Fruit fly (Drosophila melanogaster): ENCODE results near the gene Top2.

Gene Top2

DNA sequence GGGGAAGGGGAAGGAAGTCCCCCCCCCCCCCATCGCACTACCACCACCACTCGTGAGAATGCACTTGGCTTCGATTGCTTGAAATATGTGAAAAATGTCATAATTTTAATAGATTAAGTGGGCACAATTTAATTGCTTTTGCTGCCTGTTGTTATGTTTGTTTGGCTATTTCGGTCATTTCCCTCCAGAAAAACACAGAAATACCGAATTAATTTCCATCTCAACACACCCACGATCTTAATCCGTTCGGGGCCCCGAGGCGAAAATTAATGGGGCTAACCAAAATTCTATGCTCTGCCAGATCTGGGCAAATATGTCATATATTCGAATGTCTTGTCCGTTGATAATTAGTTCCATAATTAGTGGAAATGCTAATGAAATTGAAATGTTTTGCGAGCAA, 30.6 kb downstream of the Top2 start (continued):
- TF ChIP-seq Hand (GFP tag; optimal IDR thresholded peaks at IDR 0.05): no peak
- no peak for TF ChIP-seq tap (tag; optimal IDR thresholded peaks at IDR 0.05)
- 0 out of 3 replicates have a peak, but pooled peaks have one; percentile 36 for TF ChIP-seq gce (GFP tag; IDR thresholded peaks at IDR 0.05)
- TF ChIP-seq CG8290 (GFP tag; optimal IDR thresholded peaks at IDR 0.05): no peak
- no peak for TF ChIP-seq CG8290 (tag; optimal IDR thresholded peaks at IDR 0.05)
- no peak for TF ChIP-seq CG4820 (GFP tag; optimal IDR thresholded peaks at IDR 0.05)
- TF ChIP-seq CG4707 (GFP tag; optimal IDR thresholded peaks at IDR 0.05): no peak
- no peak for TF ChIP-seq Ada2b (GFP tag; IDR thresholded peaks at IDR 0.05)
- no peak for TF ChIP-seq dmrt11E (tag; optimal IDR thresholded peaks at IDR 0.05)
- no peak for TF ChIP-seq CG16779 (GFP tag; IDR thresholded peaks at IDR 0.05)
- no peak for TF ChIP-seq Dp (GFP tag; optimal IDR thresholded peaks at IDR 0.05)
- no peak for TF ChIP-seq pnt (GFP tag; optimal IDR thresholded peaks at IDR 0.05)
- TF ChIP-seq Camta (GFP tag; optimal IDR thresholded peaks at IDR 0.05): no peak
- TF ChIP-seq sd (tag; optimal IDR thresholded peaks at IDR 0.05): peak; percentile 83
- peak; percentile 63; the same call in 1 of the 2 replicates for TF ChIP-seq crol (GFP tag; IDR thresholded peaks at IDR 0.05)
- TF ChIP-seq CG14667 (GFP tag; IDR thresholded peaks at IDR 0.05): no peak
- no peak for TF ChIP-seq nom (GFP tag; optimal IDR thresholded peaks at IDR 0.05)
- no peak for TF ChIP-seq fd102C (GFP tag; optimal IDR thresholded peaks at IDR 0.05)
- no peak for TF ChIP-seq CG12236 (GFP tag; optimal IDR thresholded peaks at IDR 0.05)
- TF ChIP-seq z (GFP tag; IDR thresholded peaks at IDR 0.05): no peak
- no peak for TF ChIP-seq Sox102F (GFP tag; optimal IDR thresholded peaks at IDR 0.05)
- TF ChIP-seq gcm (GFP tag; optimal IDR thresholded peaks at IDR 0.05): no peak

- peak; percentile 16 for TF ChIP-seq lab (GFP tag; optimal IDR thresholded peaks at IDR 0.05)
- peak; percentile 94 for TF ChIP-seq sd (tag; optimal IDR thresholded peaks at IDR 0.05)
- TF ChIP-seq CG2202 (tag; optimal IDR thresholded peaks at IDR 0.05): no peak
- TF ChIP-seq Deaf1 (tag; optimal IDR thresholded peaks at IDR 0.05): peak; percentile 32
- TF ChIP-seq CG17359 (tag; optimal IDR thresholded peaks at IDR 0.05): no peak
- TF ChIP-seq Poxn (GFP tag; IDR thresholded peaks at IDR 0.05): no peak
- no peak for TF ChIP-seq bowl (GFP tag; IDR thresholded peaks at IDR 0.05)
- TF ChIP-seq sug (tag; optimal IDR thresholded peaks at IDR 0.05): peak; percentile 91
- peak; percentile 3 for TF ChIP-seq CG2678 (tag; optimal IDR thresholded peaks at IDR 0.05)
- TF ChIP-seq CG34376 (GFP tag; optimal IDR thresholded peaks at IDR 0.05): peak; percentile 37
- TF ChIP-seq Nf-YB (GFP tag; optimal IDR thresholded peaks at IDR 0.05): peak; percentile 65
- TF ChIP-seq CG8290 (GFP tag; optimal IDR thresholded peaks at IDR 0.05): no peak
- no peak for TF ChIP-seq CG8290 (tag; optimal IDR thresholded peaks at IDR 0.05)
- peak in 1 of 2 experiments; percentile 18 for TF ChIP-seq Hr78 (GFP tag; optimal IDR thresholded peaks at IDR 0.05)
- peak; percentile 61 for TF ChIP-seq exex (tag; optimal IDR thresholded peaks at IDR 0.05)
- peak; percentile 40 for TF ChIP-seq ftz-f1 (GFP tag; optimal IDR thresholded peaks at IDR 0.05)
- TF ChIP-seq CG4328 (GFP tag; optimal IDR thresholded peaks at IDR 0.05): peak; percentile 28
- TF ChIP-seq Mes4 (GFP tag; optimal IDR thresholded peaks at IDR 0.05): no peak
- TF ChIP-seq GATAe (GFP tag; conservative IDR thresholded peaks at IDR 0.05): peak; percentile 62
- 0 out of 2 replicates have a peak, but pooled peaks have one; percentile 18 for TF ChIP-seq CG17328 (GFP tag; IDR thresholded peaks at IDR 0.05)
- 0 out of 2 replicates have a peak, but pooled peaks have one; percentile 11 for TF ChIP-seq CG32532 (GFP tag; IDR thresholded peaks at IDR 0.05)
- TF ChIP-seq Nf-YC (tag; optimal IDR thresholded peaks at IDR 0.05): peak; percentile 75
- no peak for TF ChIP-seq CG9932 (GFP tag; IDR thresholded peaks at IDR 0.05)
- TF ChIP-seq grn (GFP tag; optimal IDR thresholded peaks at IDR 0.05): peak; percentile 12
- peak; percentile 19; the same call in 1 of the 2 replicates for TF ChIP-seq CG14014 (GFP tag; IDR thresholded peaks at IDR 0.05)
- peak; percentile 69; the same call in 2 of the 3 replicates for TF ChIP-seq sr (GFP tag; IDR thresholded peaks at IDR 0.05)
- TF ChIP-seq CG12769 (tag; optimal IDR thresholded peaks at IDR 0.05): peak; percentile 65
These were observed 31.7 kb downstream of the Top2 start for dm6 chr2L:19421573-19421972.

All from whole organism, embryonic.